Fruit fly (Drosophila melanogaster) whole organism: ENCODE results near the gene ro.

Experiments used
- Dll ChIP-seq: fragments of >200 bp; optimal IDR thresholded peaks from 2 replicates; lab custom pipeline; 2017
- EcR ChIP-seq, 2 experiments: fragments of >200 bp; optimal IDR thresholded peaks; 2 replicates each; lab custom pipeline; 2017; ENCODE audit warnings: missing biosample characterization in 2 of 2, missing genetic modification characterization in 2 of 2, missing genetic modification reagents in 2 of 2
- pan ChIP-seq: fragments of >200 bp; optimal IDR thresholded peaks from 2 replicates; lab custom pipeline; 2017
- psq ChIP-seq: fragments of >200 bp; optimal IDR thresholded peaks from 2 replicates; lab custom pipeline; 2017
- usp ChIP-seq: fragments of >200 bp; optimal IDR thresholded peaks from 2 replicates; lab custom pipeline; 2017; ENCODE audit warnings: missing biosample characterization, missing genetic modification characterization, mixed read lengths

DNA sequence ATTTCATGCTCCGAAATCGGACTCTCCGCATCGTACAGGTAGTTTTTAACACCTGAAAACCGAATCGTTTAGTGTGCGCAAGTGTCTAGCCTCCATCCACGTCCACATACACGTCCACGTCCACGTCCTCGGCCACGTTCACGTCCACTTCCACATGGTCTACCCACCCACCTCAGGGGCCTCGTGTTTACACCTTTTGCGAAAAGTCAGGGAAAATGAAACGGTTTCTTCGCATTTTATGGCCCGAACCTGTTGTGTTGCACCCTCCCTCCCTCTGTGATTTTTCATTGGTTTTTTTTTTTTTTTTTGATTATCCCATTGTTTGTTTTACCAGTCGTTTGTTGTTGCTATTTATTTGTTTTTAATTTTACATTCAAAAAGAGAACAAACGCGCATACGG, 6.2 kb upstream of the ro start:
- TF ChIP-seq EcR (GFP tag; optimal IDR thresholded peaks at IDR 0.05; lab: Kevin White, UChicago), result no peak
- TF ChIP-seq psq, result no peak
- TF ChIP-seq pan (lab: Kevin White, UChicago), result no peak
- no peak for TF ChIP-seq Dll (lab: Kevin White, UChicago)
- TF ChIP-seq usp (GFP tag; lab: Kevin White, UChicago), result no peak
